Fruit fly (Drosophila melanogaster): ENCODE results near the gene Gel.

The Gel gene

DNA sequence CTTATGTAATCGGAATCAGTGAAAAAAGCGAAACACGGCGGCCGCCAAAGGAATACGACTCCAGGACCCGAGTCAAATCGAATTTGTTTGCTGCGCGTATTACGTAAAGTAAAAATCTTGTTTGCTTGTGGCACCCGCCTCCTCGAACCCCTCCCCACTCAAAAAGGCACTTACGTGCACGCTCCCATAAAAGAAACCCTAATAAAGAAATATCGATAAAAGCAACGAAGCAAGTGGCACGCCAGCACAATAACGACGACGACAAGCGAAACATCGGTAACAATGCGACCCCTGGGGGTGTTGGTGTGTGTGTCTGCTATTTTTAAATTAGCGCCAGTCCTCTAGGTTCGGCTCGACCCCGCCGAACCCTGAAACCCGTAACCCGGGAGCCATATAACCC is 47.2 kb downstream of the Gel start:
- TF ChIP-seq CTCF (optimal IDR thresholded peaks at IDR 0.05) (no peak), CG8478 (optimal IDR thresholded peaks at IDR 0.05) (no peak)

- TF ChIP-seq CTCF (optimal IDR thresholded peaks at IDR 0.05), result no peak
- TF ChIP-seq CG8478 (optimal IDR thresholded peaks at IDR 0.05), result no peak
Measured at dm6 chr3R:4284376-4284953, 49.4 kb downstream of the Gel start.

Measured in S2 (cell line).